Fruit fly (Drosophila melanogaster) whole organism, pupa: Measurements from ENCODE around the gene CG13842.

Experiments used
- CG10348 ChIP-seq: fragments of 200-800 bp; sonication (Bioruptor generic); IDR thresholded peaks from 2 replicates; pipeline ENCODE4 v1.3.6; 2022; ENCODE audit warnings: missing biosample characterization, missing genetic modification characterization
- CG12605 ChIP-seq: fragments of 200-800 bp; sonication (Bioruptor generic); IDR thresholded peaks from 2 replicates; pipeline ENCODE4 v1.3.6; 2022; ENCODE audit warnings: missing biosample characterization, missing genetic modification characterization
- CG15710 ChIP-seq: fragments of 200-800 bp; sonication (Bioruptor generic); optimal IDR thresholded peaks from 2 replicates; lab custom pipeline; 2018; ENCODE audit warnings: missing biosample characterization, mild to moderate bottlenecking, missing genetic modification characterization, moderate library complexity
- CG32121 ChIP-seq: fragments of 200-800 bp; sonication (Bioruptor generic); IDR thresholded peaks from 2 replicates; pipeline ENCODE4 v1.3.6; 2022; ENCODE audit warnings: missing biosample characterization, missing genetic modification characterization
- CG34367 ChIP-seq: fragments of 200-800 bp; sonication (Bioruptor generic); optimal IDR thresholded peaks from 2 replicates; lab custom pipeline; 2018; ENCODE audit warnings: missing biosample characterization, mild to moderate bottlenecking, missing genetic modification characterization
- CG4496 ChIP-seq: fragments of 200-800 bp; sonication (Bioruptor generic); IDR thresholded peaks from 3 replicates; pipeline ENCODE4 v1.3.6; 2022; ENCODE audit warnings: missing biosample characterization, missing genetic modification characterization
- Pif1A ChIP-seq: fragments of 200-800 bp; sonication (Bioruptor generic); optimal IDR thresholded peaks from 3 replicates; lab custom pipeline; 2016; ENCODE audit warnings: missing biosample characterization, missing genetic modification characterization
- Snoo ChIP-seq: fragments of 200-800 bp; sonication (Bioruptor generic); optimal IDR thresholded peaks from 3 replicates; lab custom pipeline; 2017; ENCODE audit warnings: missing biosample characterization, mild to moderate bottlenecking, missing genetic modification characterization, inconsistent platforms
- rn ChIP-seq: fragments of 200-800 bp; sonication (Bioruptor generic); IDR thresholded peaks from 2 replicates; pipeline ENCODE4 v1.3.6; 2022; ENCODE audit warnings: missing biosample characterization, missing genetic modification characterization

DNA sequence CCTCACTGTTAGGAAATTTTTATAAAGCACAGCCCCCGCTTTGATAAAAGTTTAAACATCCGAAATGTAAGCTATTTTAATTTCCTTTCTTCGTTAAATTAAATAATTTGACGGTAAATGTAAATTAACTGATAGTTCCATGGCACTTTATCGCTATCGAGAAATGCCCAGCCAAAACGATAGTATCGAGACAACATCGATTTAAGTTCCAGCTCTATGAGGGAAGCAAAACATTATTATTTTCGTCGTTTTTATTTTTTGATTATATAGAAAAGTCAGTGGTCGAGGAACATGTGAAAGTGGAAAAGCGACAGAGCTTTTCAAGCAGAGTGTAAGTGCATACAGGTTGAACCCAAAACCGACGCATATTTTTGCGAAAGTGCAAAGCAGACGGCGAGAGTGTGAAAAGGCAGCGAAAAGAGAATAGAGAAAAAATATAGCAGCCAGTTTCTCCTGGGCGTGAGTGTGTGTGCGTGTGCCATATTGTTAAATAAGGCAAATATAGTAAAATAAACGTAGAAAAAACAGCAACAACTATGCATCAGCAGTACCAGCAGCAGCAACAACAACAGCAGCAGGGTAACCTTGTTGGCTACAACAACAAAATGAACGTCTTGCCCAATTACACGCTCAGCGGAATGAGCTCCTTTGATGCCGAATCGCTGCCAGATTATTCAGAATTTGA is 19.8 kb upstream of the CG13842 start, which contains the start of gene CG45049:
- TF ChIP-seq CG10348 (GFP tag; lab: Robert Waterston, UW) (no peak), rn (GFP tag; lab: Robert Waterston, UW) (no peak), Pif1A (GFP tag; lab: Kevin White, UChicago) (no peak), CG4496 (GFP tag; lab: Robert Waterston, UW) (no peak), Snoo (no peak), CG15710 (no peak), CG12605 (no peak), CG34367 (tag; lab: Kevin White, UChicago) (no peak), CG32121 (no peak)
